Fruit fly (Drosophila melanogaster): ENCODE measurements around the gene CG14275.

CG14275 gene

dm6 chr2L:8292159-8292887, 34.9 kb upstream of the CG14275 start (continued):
- TF ChIP-seq CG13775 (GFP tag; optimal IDR thresholded peaks at IDR 0.05): peak; percentile 90

- TF ChIP-seq kni (GFP tag; optimal IDR thresholded peaks at IDR 0.05): peak; percentile 11
- peak in 1 of 2 experiments; percentile 57 for TF ChIP-seq Pdp1 (GFP tag; optimal IDR thresholded peaks at IDR 0.05)
- no peak for TF ChIP-seq CG17612 (GFP tag; IDR thresholded peaks at IDR 0.05)
- TF ChIP-seq klu (GFP tag; IDR thresholded peaks at IDR 0.05): no peak
- peak; percentile 41 for TF ChIP-seq twi (tag; optimal IDR thresholded peaks at IDR 0.05)
- no peak for TF ChIP-seq zen2 (GFP tag; IDR thresholded peaks at IDR 0.05; ENCODE audit: partially characterized antibody)
These were observed 33.8 kb upstream of the CG14275 start for dm6 chr2L:8293449-8293848.

dm6 chr2L:8294043-8294442, 33.2 kb upstream of the CG14275 start:
- TF ChIP-seq Med (GFP tag) (peak; percentile 49), CG15269 (tag; optimal IDR thresholded peaks at IDR 0.05) (peak; percentile 15), D (optimal IDR thresholded peaks at IDR 0.05) (no peak), D (GFP tag; optimal IDR thresholded peaks at IDR 0.05) (no peak), ttk (GFP tag; IDR thresholded peaks at IDR 0.05) (no peak), oc (tag; optimal IDR thresholded peaks at IDR 0.05) (peak; percentile 84), Side (GFP tag; optimal IDR thresholded peaks at IDR 0.05) (no peak), CG17612 (GFP tag; IDR thresholded peaks at IDR 0.05) (no peak), PHDP (tag; optimal IDR thresholded peaks at IDR 0.05) (no peak), CG17912 (GFP tag; optimal IDR thresholded peaks at IDR 0.05) (no peak), trem (tag; optimal IDR thresholded peaks at IDR 0.05) (no peak), fd96Cb (tag; optimal IDR thresholded peaks at IDR 0.05) (no peak), chinmo (GFP tag; IDR thresholded peaks at IDR 0.05; ENCODE audit: partially characterized antibody) (0 out of 4 replicates have a peak, but pooled peaks have one; percentile 56), CG1647 (GFP tag; optimal IDR thresholded peaks at IDR 0.05) (no peak), crol (GFP tag; IDR thresholded peaks at IDR 0.05) (peak; percentile 36; the same call in 1 of the 2 replicates)

DNA sequence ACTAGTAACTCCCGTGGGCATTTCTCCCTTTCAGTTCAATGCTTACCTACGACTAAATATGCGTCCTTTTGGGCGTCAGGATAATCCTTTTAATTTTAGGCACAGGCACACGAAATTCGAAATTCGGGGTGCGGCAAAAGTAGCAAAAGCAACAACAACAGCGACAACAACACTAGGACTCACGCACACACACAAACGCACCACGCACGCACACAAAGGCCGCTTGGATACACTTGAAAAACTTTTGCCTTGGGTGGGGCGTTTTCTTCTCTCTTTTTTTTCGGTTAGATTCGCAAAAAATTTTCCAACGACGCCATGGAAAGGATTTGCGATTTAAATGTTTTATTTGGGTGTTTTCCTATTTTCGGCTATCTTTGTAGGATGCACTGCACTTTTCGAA, 30.9 kb upstream of the CG14275 start:
- no peak for TF ChIP-seq CG15601 (tag; optimal IDR thresholded peaks at IDR 0.05)
- TF ChIP-seq cg (GFP tag; optimal IDR thresholded peaks at IDR 0.05): peak; percentile 64
- TF ChIP-seq Hand (GFP tag; optimal IDR thresholded peaks at IDR 0.05): no peak
- TF ChIP-seq zen2 (GFP tag; IDR thresholded peaks at IDR 0.05; ENCODE audit: partially characterized antibody): no peak
- TF ChIP-seq Med (GFP tag): peak; percentile 41
- peak; percentile 24 for TF ChIP-seq CG13894 (tag; optimal IDR thresholded peaks at IDR 0.05)
- peak; percentile 94 for TF ChIP-seq CG4360 (GFP tag; IDR thresholded peaks at IDR 0.05)
- 0 out of 2 replicates have a peak, but pooled peaks have one; percentile 23 for TF ChIP-seq Atf6 (GFP tag; IDR thresholded peaks at IDR 0.05)
- peak; percentile 16 for TF ChIP-seq CG18599 (GFP tag; optimal IDR thresholded peaks at IDR 0.05)
- no peak for TF ChIP-seq esg (GFP tag; conservative IDR thresholded peaks at IDR 0.05)
- TF ChIP-seq CG18011 (GFP tag; optimal IDR thresholded peaks at IDR 0.05): no peak
- peak; percentile 33 for TF ChIP-seq sqz (GFP tag; optimal IDR thresholded peaks at IDR 0.05)
- TF ChIP-seq oc (tag; optimal IDR thresholded peaks at IDR 0.05): peak; percentile 22
- TF ChIP-seq NFAT (GFP tag; IDR thresholded peaks at IDR 0.05): 0 out of 2 replicates have a peak, but pooled peaks have one; percentile 9
- TF ChIP-seq CG1233 (GFP tag; optimal IDR thresholded peaks at IDR 0.05): no peak
- TF ChIP-seq gem (tag; optimal IDR thresholded peaks at IDR 0.05): peak; percentile 5
- peak; percentile 11 for TF ChIP-seq CG7556 (GFP tag; optimal IDR thresholded peaks at IDR 0.05)
- TF ChIP-seq zf30C (GFP tag; optimal IDR thresholded peaks at IDR 0.05): peak; percentile 78
- no peak for TF ChIP-seq corto (GFP tag; optimal IDR thresholded peaks at IDR 0.05)
- TF ChIP-seq Rfx (GFP tag; IDR thresholded peaks at IDR 0.05): 0 out of 2 replicates have a peak, but pooled peaks have one; percentile 22
- peak; percentile 31; the same call in 1 of the 2 replicates for TF ChIP-seq chm (GFP tag; IDR thresholded peaks at IDR 0.05)
- TF ChIP-seq h (optimal IDR thresholded peaks at IDR 0.05): no peak
- TF ChIP-seq CG7745 (tag; optimal IDR thresholded peaks at IDR 0.05): peak; percentile 14
- TF ChIP-seq crol (GFP tag; IDR thresholded peaks at IDR 0.05): no peak
- no peak for TF ChIP-seq jing (GFP tag; optimal IDR thresholded peaks at IDR 0.05)
- TF ChIP-seq CG15011 (GFP tag; optimal IDR thresholded peaks at IDR 0.05): no peak
- TF ChIP-seq Blimp-1 (GFP tag; optimal IDR thresholded peaks at IDR 0.05): no peak

Measured in whole organism, embryonic.